Worm (Caenorhabditis elegans) whole organism, late embryonic: ENCODE measurements around the gene mks-3.

Experiments used
- F13H6.1 ChIP-seq: sonication (generic microtip); optimal IDR thresholded peaks from 2 replicates; lab custom pipeline; 2016; ENCODE audit warnings: missing genetic modification characterization, missing compliant biosample characterization
- K09A11.1 ChIP-seq: sonication (generic microtip); optimal IDR thresholded peaks from 2 replicates; lab custom pipeline; 2017; ENCODE audit warnings: antibody characterized with exemption, mild to moderate bottlenecking, missing genetic modification characterization, missing compliant biosample characterization; ENCODE audit not compliant: insufficient read depth
- T23F11.4 ChIP-seq: fragments of 200-800 bp; sonication (Bioruptor generic); optimal IDR thresholded peaks from 2 replicates; lab custom pipeline; 2018; ENCODE audit warnings: mild to moderate bottlenecking, missing genetic modification characterization, missing compliant biosample characterization
- Y22D7AL.16 ChIP-seq: sonication (generic microtip); optimal IDR thresholded peaks from 2 replicates; lab custom pipeline; 2016; ENCODE audit warnings: missing genetic modification characterization, missing compliant biosample characterization
- ahr-1 ChIP-seq: sonication (generic microtip); optimal IDR thresholded peaks from 2 replicates; lab custom pipeline; 2016; ENCODE audit warnings: missing genetic modification characterization, missing compliant biosample characterization
- ceh-22 ChIP-seq: sonication (generic microtip); optimal IDR thresholded peaks from 2 replicates; lab custom pipeline; 2017; ENCODE audit warnings: missing biosample characterization, missing genetic modification characterization
- ceh-24 ChIP-seq: sonication (generic microtip); optimal IDR thresholded peaks from 2 replicates; lab custom pipeline; 2016; ENCODE audit warnings: mild to moderate bottlenecking, missing genetic modification characterization, missing compliant biosample characterization
- ceh-30 ChIP-seq: fragments of 150-350 bp; optimal IDR thresholded peaks from 2 replicates; lab custom pipeline; 2014; ENCODE audit warnings: missing biosample characterization, missing genetic modification characterization
- ceh-31 ChIP-seq: sonication (generic microtip); optimal IDR thresholded peaks from 2 replicates; lab custom pipeline; 2016; ENCODE audit warnings: missing genetic modification characterization, missing compliant biosample characterization
- ceh-45 ChIP-seq: fragments of 200-800 bp; sonication (Bioruptor generic); IDR thresholded peaks from 2 replicates; pipeline ENCODE4 v1.3.6; 2022; ENCODE audit warnings: missing genetic modification reagents, missing genetic modification characterization, missing compliant biosample characterization
- ceh-48 ChIP-seq: sonication (generic microtip); optimal IDR thresholded peaks from 2 replicates; lab custom pipeline; 2016; ENCODE audit warnings: missing genetic modification characterization, inconsistent platforms, missing compliant biosample characterization
- ceh-6 ChIP-seq: fragments of 200-800 bp; sonication (Bioruptor generic); optimal IDR thresholded peaks from 2 replicates; lab custom pipeline; 2018; ENCODE audit warnings: mild to moderate bottlenecking, missing genetic modification characterization, missing compliant biosample characterization
- ceh-9 ChIP-seq: sonication (generic microtip); optimal IDR thresholded peaks from 2 replicates; lab custom pipeline; 2016; ENCODE audit warnings: mild to moderate bottlenecking, missing genetic modification characterization, inconsistent platforms, missing compliant biosample characterization
- elt-2 ChIP-seq: sonication (generic microtip); optimal IDR thresholded peaks from 2 replicates; lab custom pipeline; 2016; ENCODE audit warnings: missing genetic modification reagents, missing genetic modification characterization, missing compliant biosample characterization
- ets-4 ChIP-seq: sonication (generic microtip); optimal IDR thresholded peaks from 2 replicates; lab custom pipeline; 2016; ENCODE audit warnings: missing genetic modification characterization, missing compliant biosample characterization
- fax-1 ChIP-seq: sonication (generic microtip); optimal IDR thresholded peaks from 2 replicates; lab custom pipeline; 2016; ENCODE audit warnings: missing genotype, missing genetic modification characterization, missing compliant biosample characterization
- gmeb-2 ChIP-seq: sonication (generic microtip); optimal IDR thresholded peaks from 2 replicates; lab custom pipeline; 2016; ENCODE audit warnings: missing genetic modification characterization, inconsistent platforms, missing compliant biosample characterization
- hlh-13 ChIP-seq: fragments of 200-800 bp; sonication (Bioruptor generic); optimal IDR thresholded peaks from 2 replicates; lab custom pipeline; 2018; ENCODE audit warnings: mild to moderate bottlenecking, missing genetic modification characterization, missing compliant biosample characterization
- hlh-15 ChIP-seq: sonication (generic microtip); optimal IDR thresholded peaks from 2 replicates; lab custom pipeline; 2016; ENCODE audit warnings: missing genetic modification characterization, missing compliant biosample characterization
- hlh-8 ChIP-seq: sonication (generic microtip); optimal IDR thresholded peaks from 2 replicates; lab custom pipeline; 2016; ENCODE audit warnings: missing genotype, missing genetic modification characterization, missing compliant biosample characterization
- madf-2 ChIP-seq: sonication (generic microtip); optimal IDR thresholded peaks from 2 replicates; lab custom pipeline; 2017; ENCODE audit warnings: missing genetic modification characterization, missing compliant biosample characterization
- mec-3 ChIP-seq: sonication (generic microtip); optimal IDR thresholded peaks from 2 replicates; lab custom pipeline; 2016; ENCODE audit warnings: borderline replicate concordance, missing genetic modification characterization, missing compliant biosample characterization
- nhr-232 ChIP-seq: sonication (generic microtip); optimal IDR thresholded peaks from 2 replicates; lab custom pipeline; 2016; ENCODE audit warnings: missing genetic modification characterization, missing compliant biosample characterization
- pax-1 ChIP-seq: fragments of 150-350 bp; optimal IDR thresholded peaks from 2 replicates; lab custom pipeline; 2014; ENCODE audit warnings: missing biosample characterization, missing genetic modification characterization
- pha-4 ChIP-seq: fragments of 150-350 bp; optimal IDR thresholded peaks from 2 replicates; lab custom pipeline; 2018; ENCODE audit warnings: missing biosample characterization, missing genetic modification reagents, missing genetic modification characterization
- ref-2 ChIP-seq: sonication (generic microtip); optimal IDR thresholded peaks from 2 replicates; lab custom pipeline; 2016; ENCODE audit warnings: missing genetic modification characterization, missing compliant biosample characterization
- rnt-1 ChIP-seq: sonication (generic microtip); optimal IDR thresholded peaks from 2 replicates; lab custom pipeline; 2016; ENCODE audit warnings: missing genetic modification characterization, missing compliant biosample characterization
- sdc-2 ChIP-seq: sonication (generic microtip); optimal IDR thresholded peaks from 2 replicates; lab custom pipeline; 2016; ENCODE audit warnings: missing genotype, missing genetic modification characterization, missing compliant biosample characterization
- sox-2 ChIP-seq: fragments of 200-800 bp; sonication (Bioruptor generic); IDR thresholded peaks from 2 replicates; pipeline ENCODE4 v1.3.6; 2022; ENCODE audit warnings: missing genetic modification reagents, missing genetic modification characterization, missing compliant biosample characterization
- sox-4 ChIP-seq: sonication (generic microtip); optimal IDR thresholded peaks from 2 replicates; lab custom pipeline; 2017; ENCODE audit warnings: mild to moderate bottlenecking, missing genetic modification characterization, inconsistent platforms, missing compliant biosample characterization
- syd-9 ChIP-seq: sonication (generic microtip); optimal IDR thresholded peaks from 2 replicates; lab custom pipeline; 2016; ENCODE audit warnings: mild to moderate bottlenecking, missing genetic modification characterization, moderate library complexity, missing compliant biosample characterization
- tbx-2 ChIP-seq: sonication (generic microtip); optimal IDR thresholded peaks from 2 replicates; lab custom pipeline; 2016; ENCODE audit warnings: missing genetic modification characterization, missing compliant biosample characterization
- unc-42 ChIP-seq: sonication (generic microtip); optimal IDR thresholded peaks from 2 replicates; lab custom pipeline; 2016; ENCODE audit warnings: missing genotype, missing genetic modification characterization, missing compliant biosample characterization
- unc-86 ChIP-seq: sonication (generic microtip); optimal IDR thresholded peaks from 2 replicates; lab custom pipeline; 2016; ENCODE audit warnings: missing genetic modification characterization, missing compliant biosample characterization

Gene mks-3

ce11 chrII:7605306-7605705, 21.9 kb upstream of the mks-3 start, which contains the start of gene osm-8:
Gene osm-8 (minus strand): TSS chrII:7605406.
- TF ChIP-seq Y22D7AL.16 (tag; lab: Kevin White, UChicago), result no peak
- no peak for TF ChIP-seq rnt-1 (tag; lab: Kevin White, UChicago)
- no peak for TF ChIP-seq unc-86 (tag; lab: Kevin White, UChicago)
- TF ChIP-seq pha-4 (tag; lab: Kevin White, UChicago), result no peak
- no peak for TF ChIP-seq F13H6.1 (tag; lab: Kevin White, UChicago)
- TF ChIP-seq ceh-6, result no peak
- TF ChIP-seq pax-1 (tag; lab: Kevin White, UChicago), result no peak
- TF ChIP-seq hlh-13 (GFP tag; lab: Kevin White, UChicago), result no peak
- no peak for TF ChIP-seq fax-1 (tag; lab: Kevin White, UChicago)
- no peak for TF ChIP-seq sox-2
- no peak for TF ChIP-seq ceh-9 (tag; lab: Kevin White, UChicago)

ce11 chrII:7599357-7599756, 15.9 kb upstream of the mks-3 start, which contains the start of gene npp-21:
Gene npp-21 (plus strand): TSS chrII:7599657.
- TF ChIP-seq gmeb-2 (tag; lab: Kevin White, UChicago), result no peak
- no peak for TF ChIP-seq hlh-8 (tag; lab: Kevin White, UChicago)

- TF ChIP-seq ref-2 (tag; lab: Kevin White, UChicago) (no peak), ceh-22 (tag; lab: Kevin White, UChicago) (no peak), ceh-45 (GFP tag; lab: Robert Waterston, UW) (no peak), ets-4 (tag; lab: Kevin White, UChicago) (no peak), ceh-30 (tag; lab: Kevin White, UChicago) (no peak), unc-42 (no peak)
These were observed 15.4 kb upstream of the mks-3 start, which contains the start of gene pgam-5 for ce11 chrII:7598702-7599314. Gene pgam-5 (minus strand): TSS chrII:7598752.

- TF ChIP-seq mec-3 (tag; lab: Kevin White, UChicago) (no peak), ahr-1 (tag; lab: Kevin White, UChicago) (no peak), fax-1 (tag; lab: Kevin White, UChicago) (no peak), hlh-15 (tag; lab: Kevin White, UChicago) (no peak), ceh-9 (tag; lab: Kevin White, UChicago) (no peak), T23F11.4 (no peak), madf-2 (tag; lab: Kevin White, UChicago) (no peak), sdc-2 (no peak), ceh-24 (tag; lab: Kevin White, UChicago) (no peak), ceh-31 (tag; lab: Kevin White, UChicago) (no peak), K09A11.1 (tag; lab: Kevin White, UChicago) (no peak), syd-9 (tag; lab: Kevin White, UChicago) (no peak), ceh-48 (no peak), tbx-2 (tag; lab: Kevin White, UChicago) (no peak), elt-2 (tag; lab: Kevin White, UChicago) (no peak), unc-86 (tag; lab: Kevin White, UChicago) (no peak), pax-1 (tag; lab: Kevin White, UChicago) (no peak), sox-4 (no peak), nhr-232 (no peak)
These were observed 11.4 kb upstream of the mks-3 start, which contains the start of gene syd-1 for ce11 chrII:7594812-7595211. Gene syd-1 (minus strand): TSS chrII:7594912.

ce11 chrII:7594262-7594661, 10.8 kb upstream of the mks-3 start:
- TF ChIP-seq unc-42, result peak; percentile 84
- TF ChIP-seq pax-1 (tag; lab: Kevin White, UChicago), result no peak
